Fruit fly (Drosophila melanogaster) whole organism, embryonic: ENCODE data around the gene CG3009.
A peak's percentile ranks its signal among the peaks of the same experiment; 100 is the strongest.

Experiments
- CG11093 ChIP-seq: fragments of 200-800 bp; sonication (Bioruptor generic); IDR thresholded peaks from 3 replicates; pipeline ENCODE4 v1.3.6; 2022; ENCODE audit warnings: missing biosample characterization, missing genetic modification characterization
- CG11247 ChIP-seq: fragments of 200-800 bp; sonication (Bioruptor generic); IDR thresholded peaks from 2 replicates; pipeline ENCODE4 v1.3.6; 2022; ENCODE audit warnings: missing biosample characterization, missing genetic modification characterization
- CG12104 ChIP-seq: fragments of 200-800 bp; sonication (Bioruptor generic); optimal IDR thresholded peaks from 3 replicates; lab custom pipeline; 2016; ENCODE audit warnings: missing biosample characterization, missing genetic modification characterization
- CG12299 ChIP-seq: fragments of 200-800 bp; sonication (Bioruptor generic); optimal IDR thresholded peaks from 2 replicates; lab custom pipeline; 2018; ENCODE audit warnings: missing biosample characterization, mild to moderate bottlenecking, missing genetic modification characterization
- CG13287 ChIP-seq: fragments of 200-800 bp; sonication (Bioruptor generic); IDR thresholded peaks from 2 replicates; pipeline ENCODE4 v1.3.6; 2022; ENCODE audit warnings: missing biosample characterization, missing genetic modification characterization; ENCODE audit not compliant: partially characterized antibody
- CG13624 ChIP-seq: fragments of 200-800 bp; sonication (Bioruptor generic); optimal IDR thresholded peaks from 2 replicates; lab custom pipeline; 2016; ENCODE audit warnings: missing biosample characterization, missing genetic modification characterization
- CG15479 ChIP-seq: fragments of 200-800 bp; sonication (Bioruptor generic); optimal IDR thresholded peaks from 3 replicates; lab custom pipeline; 2019; ENCODE audit warnings: missing biosample characterization, mild to moderate bottlenecking, missing genetic modification characterization, moderate library complexity
- CG1603 ChIP-seq: fragments of 200-800 bp; sonication (Bioruptor generic); optimal IDR thresholded peaks from 2 replicates; lab custom pipeline; 2019; ENCODE audit warnings: missing biosample characterization, mild to moderate bottlenecking, missing genetic modification characterization, moderate library complexity
- CG18599 ChIP-seq: fragments of 200-800 bp; sonication (Bioruptor generic); optimal IDR thresholded peaks from 3 replicates; lab custom pipeline; 2017; ENCODE audit warnings: missing biosample characterization, missing genetic modification characterization, mild to moderate bottlenecking, moderate library complexity, missing genetic modification reagents
- CG2120 ChIP-seq: fragments of 200-800 bp; sonication (Bioruptor generic); optimal IDR thresholded peaks from 3 replicates; lab custom pipeline; 2016; ENCODE audit warnings: missing biosample characterization, missing genetic modification characterization
- CG32772 ChIP-seq: fragments of 200-800 bp; sonication (Bioruptor generic); IDR thresholded peaks from 2 replicates; pipeline ENCODE4 v1.3.6; 2022; ENCODE audit warnings: missing biosample characterization, missing genetic modification characterization
- CG34422 ChIP-seq: fragments of 200-800 bp; sonication (Bioruptor generic); IDR thresholded peaks from 3 replicates; pipeline ENCODE4 v1.3.6; 2022; ENCODE audit warnings: missing biosample characterization, missing genetic modification characterization
- CG6791 ChIP-seq: fragments of 200-800 bp; sonication (Bioruptor generic); IDR thresholded peaks from 3 replicates; pipeline ENCODE4 v1.3.6; 2022; ENCODE audit warnings: missing biosample characterization, missing genetic modification characterization; ENCODE audit not compliant: partially characterized antibody
- CG7745 ChIP-seq: fragments of 200-800 bp; sonication (Bioruptor generic); optimal IDR thresholded peaks from 2 replicates; lab custom pipeline; 2018; ENCODE audit warnings: missing biosample characterization, mild to moderate bottlenecking, missing genetic modification characterization, moderate library complexity
- CG7839 ChIP-seq: fragments of 200-800 bp; sonication (Bioruptor generic); optimal IDR thresholded peaks from 3 replicates; lab custom pipeline; 2018; ENCODE audit warnings: missing biosample characterization, mild to moderate bottlenecking, missing genetic modification characterization, moderate library complexity
- CG9609 ChIP-seq: fragments of 200-800 bp; sonication (Bioruptor generic); optimal IDR thresholded peaks from 3 replicates; lab custom pipeline; 2016; ENCODE audit warnings: missing biosample characterization, missing genetic modification characterization
- CoRest ChIP-seq: fragments of 200-800 bp; sonication (Bioruptor generic); optimal IDR thresholded peaks from 3 replicates; lab custom pipeline; 2018; ENCODE audit warnings: missing biosample characterization, mild to moderate bottlenecking, missing genetic modification characterization, moderate library complexity
- Dbx ChIP-seq: fragments of 200-800 bp; sonication (Bioruptor generic); IDR thresholded peaks from 3 replicates; pipeline ENCODE4 v1.3.6; 2022; ENCODE audit warnings: missing biosample characterization, missing genetic modification characterization
- Doc2 ChIP-seq: fragments of 200-800 bp; sonication (Bioruptor generic); IDR thresholded peaks from 2 replicates; pipeline ENCODE4 v1.3.6; 2022; ENCODE audit warnings: missing biosample characterization, missing genetic modification characterization
- Ets97D ChIP-seq: fragments of 200-800 bp; sonication (Bioruptor generic); optimal IDR thresholded peaks from 3 replicates; lab custom pipeline; 2016; ENCODE audit warnings: missing biosample characterization, missing genetic modification characterization
- Gsc ChIP-seq: fragments of 200-800 bp; sonication (Bioruptor generic); IDR thresholded peaks from 2 replicates; pipeline ENCODE4 v1.3.6; 2022; ENCODE audit warnings: missing biosample characterization, missing genetic modification characterization
- MESR4 ChIP-seq: fragments of 200-800 bp; sonication (Bioruptor generic); optimal IDR thresholded peaks from 2 replicates; lab custom pipeline; 2018; ENCODE audit warnings: missing biosample characterization, mild to moderate bottlenecking, missing genetic modification characterization, moderate library complexity
- MTF-1 ChIP-seq: fragments of 200-800 bp; sonication (Bioruptor generic); optimal IDR thresholded peaks from 2 replicates; lab custom pipeline; 2018; ENCODE audit warnings: missing biosample characterization, mild to moderate bottlenecking, missing genetic modification characterization, borderline replicate concordance
- Mrtf ChIP-seq: fragments of 200-800 bp; sonication (Bioruptor generic); IDR thresholded peaks from 3 replicates; pipeline ENCODE4 v1.3.6; 2022; ENCODE audit warnings: missing biosample characterization, missing genetic modification characterization
- Neu2 ChIP-seq: fragments of 200-800 bp; sonication (Bioruptor generic); optimal IDR thresholded peaks from 3 replicates; lab custom pipeline; 2016; ENCODE audit warnings: missing biosample characterization, missing genetic modification characterization, borderline replicate concordance
- Pdp1 ChIP-seq, 2 experiments: fragments of 200-800 bp; sonication (Bioruptor generic); optimal IDR thresholded peaks; 3 replicates each; lab custom pipeline; 2016; ENCODE audit warnings: missing biosample characterization in 2 of 2, missing genetic modification characterization in 2 of 2, mild to moderate bottlenecking in 1 of 2, moderate library complexity in 1 of 2
- Ptx1 ChIP-seq: fragments of 200-800 bp; sonication (Bioruptor generic); IDR thresholded peaks from 2 replicates; pipeline ENCODE4 v1.3.6; 2022; ENCODE audit warnings: missing biosample characterization, missing genetic modification characterization
- Rx ChIP-seq: fragments of 200-800 bp; sonication (Bioruptor generic); IDR thresholded peaks from 2 replicates; pipeline ENCODE4 v1.3.6; 2022; ENCODE audit warnings: missing biosample characterization, missing genetic modification characterization
- Spps ChIP-seq: fragments of 200-800 bp; sonication (Bioruptor generic); optimal IDR thresholded peaks from 2 replicates; lab custom pipeline; 2018; ENCODE audit warnings: missing biosample characterization, mild to moderate bottlenecking, missing genetic modification characterization
- Sry-β ChIP-seq: fragments of 200-800 bp; sonication (Bioruptor generic); optimal IDR thresholded peaks from 2 replicates; lab custom pipeline; 2018; ENCODE audit warnings: missing biosample characterization, mild to moderate bottlenecking, missing genetic modification characterization, moderate library complexity
- ara ChIP-seq: fragments of 200-800 bp; sonication (Bioruptor generic); IDR thresholded peaks from 2 replicates; pipeline ENCODE4 v1.3.6; 2022; ENCODE audit warnings: missing biosample characterization, missing genetic modification characterization
- az2 ChIP-seq: fragments of 200-800 bp; sonication (Bioruptor generic); optimal IDR thresholded peaks from 3 replicates; lab custom pipeline; 2016; ENCODE audit warnings: missing biosample characterization, missing genetic modification characterization
- cas ChIP-seq: fragments of 200-800 bp; sonication (Bioruptor generic); IDR thresholded peaks from 2 replicates; pipeline ENCODE4 v1.3.6; 2022; ENCODE audit warnings: missing biosample characterization, missing genetic modification characterization
- crc ChIP-seq: fragments of 200-800 bp; sonication (Bioruptor generic); optimal IDR thresholded peaks from 2 replicates; lab custom pipeline; 2016; ENCODE audit warnings: missing biosample characterization, missing genetic modification characterization
- croc ChIP-seq: fragments of 200-800 bp; sonication (Bioruptor generic); conservative IDR thresholded peaks from 3 replicates; pipeline ENCODE4 v1.3.6; 2022; ENCODE audit warnings: missing biosample characterization, missing genetic modification characterization
- eyg ChIP-seq: fragments of 200-800 bp; sonication (Bioruptor generic); optimal IDR thresholded peaks from 3 replicates; lab custom pipeline; 2016; ENCODE audit warnings: missing biosample characterization, missing genetic modification characterization
- fd64A ChIP-seq: fragments of 200-800 bp; sonication (Bioruptor generic); optimal IDR thresholded peaks from 3 replicates; lab custom pipeline; 2018; ENCODE audit warnings: missing biosample characterization, mild to moderate bottlenecking, missing genetic modification characterization
- gfzf ChIP-seq: fragments of 200-800 bp; sonication (Bioruptor generic); optimal IDR thresholded peaks from 2 replicates; lab custom pipeline; 2016; ENCODE audit warnings: missing biosample characterization, mild to moderate bottlenecking, missing genetic modification characterization, moderate library complexity
- gsb ChIP-seq: fragments of 200-800 bp; sonication (Bioruptor generic); IDR thresholded peaks from 2 replicates; pipeline ENCODE4 v1.3.6; 2022; ENCODE audit warnings: missing biosample characterization, missing genetic modification characterization
- her ChIP-seq: fragments of 200-800 bp; sonication (Bioruptor generic); optimal IDR thresholded peaks from 2 replicates; lab custom pipeline; 2016; ENCODE audit warnings: missing biosample characterization, missing genetic modification characterization
- hth ChIP-seq: fragments of >200 bp; optimal IDR thresholded peaks from 2 replicates; lab custom pipeline; 2017; ENCODE audit warnings: inconsistent platforms
- mam ChIP-seq: fragments of 200-800 bp; sonication (Bioruptor generic); optimal IDR thresholded peaks from 3 replicates; lab custom pipeline; 2016; ENCODE audit warnings: missing biosample characterization, missing genetic modification characterization
- mirr ChIP-seq: fragments of 200-800 bp; sonication (Bioruptor generic); optimal IDR thresholded peaks from 3 replicates; lab custom pipeline; 2018; ENCODE audit warnings: missing biosample characterization, mild to moderate bottlenecking, missing genetic modification characterization
- pfk ChIP-seq: fragments of 200-800 bp; sonication (Bioruptor generic); optimal IDR thresholded peaks from 2 replicates; lab custom pipeline; 2018; ENCODE audit warnings: missing biosample characterization, mild to moderate bottlenecking, missing genetic modification characterization, moderate library complexity
- phol ChIP-seq: fragments of 200-800 bp; sonication (Bioruptor generic); optimal IDR thresholded peaks from 3 replicates; lab custom pipeline; 2018; ENCODE audit warnings: missing biosample characterization, mild to moderate bottlenecking, missing genetic modification characterization, moderate library complexity
- pita ChIP-seq: fragments of 200-800 bp; sonication (Bioruptor generic); optimal IDR thresholded peaks from 2 replicates; lab custom pipeline; 2017; ENCODE audit warnings: missing biosample characterization, mild to moderate bottlenecking, missing genetic modification characterization
- seq ChIP-seq: fragments of 200-800 bp; sonication (Bioruptor generic); IDR thresholded peaks from 2 replicates; pipeline ENCODE4 v1.3.6; 2022; ENCODE audit warnings: missing biosample characterization, missing genetic modification characterization
- sima ChIP-seq: fragments of 200-800 bp; sonication (Bioruptor generic); optimal IDR thresholded peaks from 2 replicates; lab custom pipeline; 2016; ENCODE audit warnings: missing biosample characterization, missing genetic modification characterization
- tio ChIP-seq: fragments of 200-800 bp; sonication (Bioruptor generic); optimal IDR thresholded peaks from 2 replicates; lab custom pipeline; 2017; ENCODE audit warnings: missing biosample characterization, missing genetic modification characterization, inconsistent platforms
- tna ChIP-seq: fragments of 200-800 bp; sonication (Bioruptor generic); IDR thresholded peaks from 2 replicates; pipeline ENCODE4 v1.3.6; 2022; ENCODE audit warnings: missing biosample characterization, missing genetic modification characterization; ENCODE audit not compliant: partially characterized antibody
- wor ChIP-seq: fragments of 200-800 bp; sonication (Bioruptor generic); IDR thresholded peaks from 2 replicates; pipeline ENCODE4 v1.3.6; 2022; ENCODE audit warnings: missing biosample characterization, missing genetic modification characterization
- z ChIP-seq: fragments of 200-800 bp; sonication (Bioruptor generic); IDR thresholded peaks from 3 replicates; pipeline ENCODE4 v1.3.6; 2022; ENCODE audit warnings: missing biosample characterization, missing genetic modification characterization

CG3009 gene

dm6 chrX:4609737-4610136 is 56.8 kb downstream of the CG3009 start (continued):
- TF ChIP-seq Dbx (GFP tag; lab: Robert Waterston, UW), result no peak
- TF ChIP-seq sima, result no peak
- no peak for TF ChIP-seq CG12299
- peak; percentile 93 for TF ChIP-seq CG15479
- TF ChIP-seq CG12104 (GFP tag; lab: Kevin White, UChicago), result no peak
- TF ChIP-seq CG13287 (GFP tag; lab: Robert Waterston, UW), result no peak
- TF ChIP-seq CG18599, result peak; percentile 32
- no peak for TF ChIP-seq pfk (GFP tag; lab: Kevin White, UChicago)
- no peak for TF ChIP-seq Ptx1 (GFP tag; lab: Robert Waterston, UW)
- no peak for TF ChIP-seq her (GFP tag; lab: Kevin White, UChicago)
- no peak for TF ChIP-seq croc (GFP tag; lab: Robert Waterston, UW)
- no peak for TF ChIP-seq Gsc (GFP tag; lab: Robert Waterston, UW)
- TF ChIP-seq fd64A (GFP tag; lab: Kevin White, UChicago), result peak; percentile 64
- TF ChIP-seq z (GFP tag; lab: Robert Waterston, UW), result no peak
- no peak for TF ChIP-seq Spps (tag; lab: Kevin White, UChicago)
- no peak for TF ChIP-seq tna (GFP tag; lab: Robert Waterston, UW)
- no peak for TF ChIP-seq Rx (GFP tag; lab: Robert Waterston, UW)
- TF ChIP-seq gsb (GFP tag; lab: Robert Waterston, UW), result no peak
- TF ChIP-seq eyg (GFP tag; lab: Kevin White, UChicago), result no peak
- TF ChIP-seq Doc2 (GFP tag; lab: Robert Waterston, UW), result no peak
- TF ChIP-seq ara (GFP tag; lab: Robert Waterston, UW), result peak; percentile 46; the same call in 1 of the 2 replicates
- no peak for TF ChIP-seq tio (GFP tag; lab: Kevin White, UChicago)
- no peak for TF ChIP-seq CG2120
- TF ChIP-seq CG11247 (GFP tag; lab: Robert Waterston, UW), result no peak
- TF ChIP-seq gfzf (GFP tag; lab: Kevin White, UChicago), result no peak
- no peak for TF ChIP-seq Pdp1 (GFP tag; optimal IDR thresholded peaks at IDR 0.05; lab: Kevin White, UChicago)
- no peak for TF ChIP-seq wor (GFP tag; lab: Robert Waterston, UW)
- TF ChIP-seq mam (GFP tag; lab: Kevin White, UChicago), result no peak
- TF ChIP-seq CG13624, result no peak
- TF ChIP-seq crc (GFP tag; lab: Kevin White, UChicago), result no peak
- peak; percentile 37 for TF ChIP-seq MTF-1 (GFP tag; lab: Kevin White, UChicago)
- no peak for TF ChIP-seq CG34422 (GFP tag; lab: Robert Waterston, UW)
- no peak for TF ChIP-seq CG7745 (tag; lab: Kevin White, UChicago)
- TF ChIP-seq hth (lab: Kevin White, UChicago), result no peak
- TF ChIP-seq Ets97D (GFP tag; lab: Kevin White, UChicago), result no peak
- peak; percentile 61 for TF ChIP-seq CG1603 (tag; lab: Kevin White, UChicago)
- TF ChIP-seq CG11093, result no peak
- TF ChIP-seq Neu2, result no peak
- TF ChIP-seq mirr, result no peak
- no peak for TF ChIP-seq phol
- no peak for TF ChIP-seq CG9609 (GFP tag; lab: Kevin White, UChicago)
- no peak for TF ChIP-seq CG6791 (GFP tag; lab: Robert Waterston, UW)
- TF ChIP-seq CG7839, result no peak
- TF ChIP-seq CG32772 (GFP tag; lab: Robert Waterston, UW), result no peak
- TF ChIP-seq CoRest (tag; lab: Kevin White, UChicago), result no peak
- no peak for TF ChIP-seq pita
- TF ChIP-seq MESR4, result no peak
- no peak for TF ChIP-seq seq (GFP tag; lab: Robert Waterston, UW)
- no peak for TF ChIP-seq az2 (GFP tag; lab: Kevin White, UChicago)
- peak; percentile 20 for TF ChIP-seq Sry-β (GFP tag; lab: Kevin White, UChicago)
- no peak for TF ChIP-seq Mrtf (GFP tag; lab: Robert Waterston, UW)
- no peak for TF ChIP-seq cas
